Worm (Caenorhabditis elegans) whole organism, late embryonic: ENCODE results near the gene spig-7.

ENCODE experiments used
- C08G9.2 ChIP-seq: sonication (generic microtip); optimal IDR thresholded peaks from 2 replicates; lab custom pipeline; 2016; ENCODE audit warnings: mild to moderate bottlenecking, missing genetic modification characterization, moderate library complexity, missing compliant biosample characterization
- C38D4.7 ChIP-seq: fragments of 200-800 bp; sonication (Bioruptor generic); optimal IDR thresholded peaks from 2 replicates; lab custom pipeline; 2018; ENCODE audit warnings: mild to moderate bottlenecking, missing genetic modification characterization, moderate library complexity, missing compliant biosample characterization
- F13H6.1 ChIP-seq: sonication (generic microtip); optimal IDR thresholded peaks from 2 replicates; lab custom pipeline; 2016; ENCODE audit warnings: missing genetic modification characterization, missing compliant biosample characterization
- K02D7.2 ChIP-seq: sonication (generic microtip); optimal IDR thresholded peaks from 2 replicates; lab custom pipeline; 2017; ENCODE audit warnings: mild to moderate bottlenecking, missing genetic modification characterization, missing compliant biosample characterization
- K09A11.1 ChIP-seq: sonication (generic microtip); optimal IDR thresholded peaks from 2 replicates; lab custom pipeline; 2017; ENCODE audit warnings: antibody characterized with exemption, mild to moderate bottlenecking, missing genetic modification characterization, missing compliant biosample characterization; ENCODE audit not compliant: insufficient read depth
- Y22D7AL.16 ChIP-seq: sonication (generic microtip); optimal IDR thresholded peaks from 2 replicates; lab custom pipeline; 2016; ENCODE audit warnings: missing genetic modification characterization, missing compliant biosample characterization
- ceh-31 ChIP-seq: sonication (generic microtip); optimal IDR thresholded peaks from 2 replicates; lab custom pipeline; 2016; ENCODE audit warnings: missing genetic modification characterization, missing compliant biosample characterization
- ceh-48 ChIP-seq: sonication (generic microtip); optimal IDR thresholded peaks from 2 replicates; lab custom pipeline; 2016; ENCODE audit warnings: missing genetic modification characterization, inconsistent platforms, missing compliant biosample characterization
- ceh-6 ChIP-seq: fragments of 200-800 bp; sonication (Bioruptor generic); optimal IDR thresholded peaks from 2 replicates; lab custom pipeline; 2018; ENCODE audit warnings: mild to moderate bottlenecking, missing genetic modification characterization, missing compliant biosample characterization
- ceh-9 ChIP-seq: sonication (generic microtip); optimal IDR thresholded peaks from 2 replicates; lab custom pipeline; 2016; ENCODE audit warnings: mild to moderate bottlenecking, missing genetic modification characterization, inconsistent platforms, missing compliant biosample characterization
- che-1 ChIP-seq: sonication (generic microtip); optimal IDR thresholded peaks from 2 replicates; lab custom pipeline; 2016; ENCODE audit warnings: mild to moderate bottlenecking, missing genetic modification characterization, missing compliant biosample characterization
- elt-2 ChIP-seq: sonication (generic microtip); optimal IDR thresholded peaks from 2 replicates; lab custom pipeline; 2016; ENCODE audit warnings: missing genetic modification reagents, missing genetic modification characterization, missing compliant biosample characterization
- elt-4 ChIP-seq: sonication (generic microtip); optimal IDR thresholded peaks from 2 replicates; lab custom pipeline; 2016; ENCODE audit warnings: missing genetic modification characterization, missing compliant biosample characterization
- eyg-1 ChIP-seq: sonication (generic microtip); optimal IDR thresholded peaks from 2 replicates; lab custom pipeline; 2016; ENCODE audit warnings: missing genotype, missing genetic modification characterization, missing compliant biosample characterization
- fkh-10 ChIP-seq: fragments of 150-350 bp; optimal IDR thresholded peaks from 2 replicates; lab custom pipeline; 2014; ENCODE audit warnings: missing biosample characterization, missing genetic modification reagents, missing genetic modification characterization
- fkh-6 ChIP-seq: sonication (generic microtip); optimal IDR thresholded peaks from 2 replicates; lab custom pipeline; 2016; ENCODE audit warnings: missing genetic modification characterization, missing compliant biosample characterization
- hlh-13 ChIP-seq: fragments of 200-800 bp; sonication (Bioruptor generic); optimal IDR thresholded peaks from 2 replicates; lab custom pipeline; 2018; ENCODE audit warnings: mild to moderate bottlenecking, missing genetic modification characterization, missing compliant biosample characterization
- hlh-15 ChIP-seq: sonication (generic microtip); optimal IDR thresholded peaks from 2 replicates; lab custom pipeline; 2016; ENCODE audit warnings: missing genetic modification characterization, missing compliant biosample characterization
- hlh-6 ChIP-seq: sonication (generic microtip); optimal IDR thresholded peaks from 2 replicates; lab custom pipeline; 2016; ENCODE audit warnings: missing genotype, missing genetic modification characterization, missing compliant biosample characterization
- hlh-8 ChIP-seq: sonication (generic microtip); optimal IDR thresholded peaks from 2 replicates; lab custom pipeline; 2016; ENCODE audit warnings: missing genotype, missing genetic modification characterization, missing compliant biosample characterization
- lin-11 ChIP-seq: fragments of 200-800 bp; sonication (Bioruptor generic); optimal IDR thresholded peaks from 2 replicates; lab custom pipeline; 2018; ENCODE audit warnings: mild to moderate bottlenecking, missing genetic modification characterization, missing compliant biosample characterization
- nhr-232 ChIP-seq: sonication (generic microtip); optimal IDR thresholded peaks from 2 replicates; lab custom pipeline; 2016; ENCODE audit warnings: missing genetic modification characterization, missing compliant biosample characterization
- npax-4 ChIP-seq: sonication (generic microtip); optimal IDR thresholded peaks from 2 replicates; lab custom pipeline; 2016; ENCODE audit warnings: missing genetic modification characterization, missing compliant biosample characterization
- pag-3 ChIP-seq: sonication (generic microtip); optimal IDR thresholded peaks from 2 replicates; lab custom pipeline; 2016; ENCODE audit warnings: missing compliant biosample characterization, missing genetic modification characterization, borderline replicate concordance
- pat-9 ChIP-seq: fragments of 200-800 bp; sonication (Bioruptor generic); optimal IDR thresholded peaks from 2 replicates; lab custom pipeline; 2018; ENCODE audit warnings: mild to moderate bottlenecking, missing genetic modification characterization, moderate library complexity, missing compliant biosample characterization
- pax-1 ChIP-seq: fragments of 150-350 bp; optimal IDR thresholded peaks from 2 replicates; lab custom pipeline; 2014; ENCODE audit warnings: missing biosample characterization, missing genetic modification characterization
- pha-2 ChIP-seq: sonication (generic microtip); optimal IDR thresholded peaks from 2 replicates; lab custom pipeline; 2017; ENCODE audit warnings: mild to moderate bottlenecking, missing genetic modification characterization, missing compliant biosample characterization
- pros-1 ChIP-seq: fragments of 150-350 bp; optimal IDR thresholded peaks from 2 replicates; lab custom pipeline; 2014; ENCODE audit warnings: missing biosample characterization, missing genetic modification reagents, missing genetic modification characterization
- syd-9 ChIP-seq: sonication (generic microtip); optimal IDR thresholded peaks from 2 replicates; lab custom pipeline; 2016; ENCODE audit warnings: mild to moderate bottlenecking, missing genetic modification characterization, moderate library complexity, missing compliant biosample characterization
- unc-3 ChIP-seq, 2 experiments: fragments of 200-800 bp in 1 of 2; sonication (Bioruptor generic) in 1 of 2; sonication (generic microtip) in 1 of 2; conservative IDR thresholded peaks in 1 of 2; optimal IDR thresholded peaks in 1 of 2; 2 replicates each; pipeline versions ENCODE4 v1.3.6 to Lab custom; 2016 to 2022; ENCODE audit warnings: missing compliant biosample characterization in 2 of 2, missing genetic modification characterization in 2 of 2, missing genetic modification reagents in 1 of 2
- unc-86 ChIP-seq: sonication (generic microtip); optimal IDR thresholded peaks from 2 replicates; lab custom pipeline; 2016; ENCODE audit warnings: missing genetic modification characterization, missing compliant biosample characterization

Gene spig-7

DNA sequence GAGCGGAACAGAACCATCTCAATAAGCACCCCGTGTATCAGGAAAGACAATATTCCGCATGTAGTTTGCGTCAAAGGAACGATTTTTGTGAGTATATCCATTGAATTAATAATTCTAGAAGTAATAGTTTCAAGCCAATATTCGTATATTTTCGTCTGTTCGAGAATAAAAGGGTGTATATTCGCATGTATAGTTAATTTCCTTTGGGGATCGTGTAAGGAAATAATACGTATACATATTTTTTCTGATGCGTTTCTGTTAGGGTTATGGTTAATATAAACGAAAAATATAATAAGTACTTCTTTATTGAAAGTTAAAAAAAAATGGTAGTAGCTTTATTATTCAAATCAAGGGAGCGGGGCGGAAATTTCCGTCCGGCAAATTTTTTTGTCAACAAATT is 33.4 kb downstream of the spig-7 start, which contains the start of gene str-236:
Gene str-236, minus strand, starts transcription at position 101 of the 400 bp plus-strand sequence.
- TF ChIP-seq ceh-6 (GFP tag; lab: Kevin White, UChicago) (no peak), Y22D7AL.16 (tag; lab: Kevin White, UChicago) (no peak), pag-3 (tag; lab: Kevin White, UChicago) (no peak), pha-2 (tag; lab: Kevin White, UChicago) (no peak), nhr-232 (tag; lab: Kevin White, UChicago) (no peak), elt-2 (tag; lab: Kevin White, UChicago) (no peak), eyg-1 (tag; lab: Kevin White, UChicago) (no peak), K09A11.1 (tag; lab: Kevin White, UChicago) (no peak), unc-86 (tag; lab: Kevin White, UChicago) (no peak), K02D7.2 (tag; lab: Kevin White, UChicago) (no peak), syd-9 (no peak)
- TF ChIP-seq, all 69 proteins: peak for 0

DNA sequence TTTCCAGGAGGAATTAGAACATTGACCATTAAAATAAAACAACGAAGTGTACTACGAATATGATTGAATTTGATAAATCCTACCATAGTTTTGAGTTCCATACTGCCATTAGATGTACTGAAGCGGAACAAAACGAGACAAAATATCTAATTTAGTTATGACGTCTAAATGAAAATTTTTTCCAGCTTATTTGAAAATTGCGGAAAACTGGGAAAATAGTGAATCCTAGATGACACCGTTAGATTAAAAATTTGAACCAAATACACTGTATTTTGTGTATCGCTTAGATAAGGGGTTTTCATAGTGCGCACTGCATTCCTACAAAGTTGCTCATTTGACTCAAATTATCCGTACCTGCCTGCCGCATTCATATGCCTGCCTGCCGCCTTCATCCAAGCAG is 36.6 kb downstream of the spig-7 start, which contains the start of gene K02H11.4:
Gene K02H11.4, minus strand, starts transcription at position 101 of the 400 bp plus-strand sequence.
- TF ChIP-seq eyg-1 (tag; lab: Kevin White, UChicago) (no peak), fkh-10 (GFP tag; lab: Kevin White, UChicago) (no peak), ceh-9 (tag; lab: Kevin White, UChicago) (no peak), hlh-13 (GFP tag; lab: Kevin White, UChicago) (no peak)

DNA sequence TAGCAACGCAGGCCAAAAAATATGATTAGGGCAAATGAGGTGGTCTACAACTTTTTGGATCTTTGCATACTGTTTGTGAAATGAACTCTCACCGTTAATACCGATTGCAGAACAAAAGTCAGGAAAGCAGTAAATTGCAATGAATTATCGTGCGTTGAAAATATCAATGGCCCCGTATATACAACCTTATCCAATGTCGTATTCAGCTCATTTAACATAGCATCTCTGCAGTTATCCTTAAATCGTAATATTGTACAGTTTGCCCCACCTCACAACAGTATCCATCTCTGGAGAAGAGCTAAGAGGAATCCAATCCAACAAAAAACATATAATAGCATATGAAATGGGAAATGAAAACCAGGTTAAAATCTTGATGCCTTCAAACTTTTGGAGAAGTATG is 37.9 kb downstream of the spig-7 start:
- TF ChIP-seq K09A11.1 (tag; lab: Kevin White, UChicago) (no peak), pros-1 (no peak), pat-9 (tag; lab: Kevin White, UChicago) (no peak), che-1 (no peak), hlh-15 (tag; lab: Kevin White, UChicago) (no peak), hlh-8 (no peak), unc-3 (GFP tag; conservative IDR thresholded peaks at IDR 0.05; lab: Robert Waterston, UW) (no peak), unc-3 (tag; optimal IDR thresholded peaks at IDR 0.05; lab: Kevin White, UChicago) (no peak), Y22D7AL.16 (tag; lab: Kevin White, UChicago) (no peak), K02D7.2 (tag; lab: Kevin White, UChicago) (no peak), fkh-6 (no peak), C08G9.2 (tag; lab: Kevin White, UChicago) (no peak), F13H6.1 (tag; lab: Kevin White, UChicago) (no peak), hlh-13 (GFP tag; lab: Kevin White, UChicago) (no peak), ceh-31 (tag; lab: Kevin White, UChicago) (no peak)
- TF ChIP-seq, all 69 proteins: peak for 0

DNA sequence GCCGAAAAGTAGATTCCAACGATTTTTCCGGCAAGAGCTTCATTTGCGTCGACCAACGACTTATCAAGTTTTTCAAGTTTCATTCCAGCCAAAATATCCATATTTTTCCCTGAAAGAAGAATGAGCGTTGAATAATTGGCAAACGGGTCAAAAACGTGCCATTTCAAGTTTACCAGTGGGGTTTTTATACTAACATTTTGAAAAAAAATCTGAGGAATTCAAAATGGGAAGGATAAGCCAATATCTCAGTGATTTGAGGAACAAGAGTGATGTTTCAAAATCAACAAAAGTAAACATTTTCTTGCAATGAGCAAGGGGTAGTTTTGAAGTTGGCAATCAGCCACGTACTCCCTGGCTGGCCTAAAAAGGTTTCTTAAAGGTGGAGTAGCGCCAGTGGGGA is 39.7 kb downstream of the spig-7 start, which contains the start of gene trx-5:
Gene trx-5, minus strand, starts transcription at position 101 of the 400 bp plus-strand sequence.
- TF ChIP-seq elt-4 (tag; lab: Kevin White, UChicago), result no peak
- no peak for TF ChIP-seq ceh-9 (tag; lab: Kevin White, UChicago)

DNA sequence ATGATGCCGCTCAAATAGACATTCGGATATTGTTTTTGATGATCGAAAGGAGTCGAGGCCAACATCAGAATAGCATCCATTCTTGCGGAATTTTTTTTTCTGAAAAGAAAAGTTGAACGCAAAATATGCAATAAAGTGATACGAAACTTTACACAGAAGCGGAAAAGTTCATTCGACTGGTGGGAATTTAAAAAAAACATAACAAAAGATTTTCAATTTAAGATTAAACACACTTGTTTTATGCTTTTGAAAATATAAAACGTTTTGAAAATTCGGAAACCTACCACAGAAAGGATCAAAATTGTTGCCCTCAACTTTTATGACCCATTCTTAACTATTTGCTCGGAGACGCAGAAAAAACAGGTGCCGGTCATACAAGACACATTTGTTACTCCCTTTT is 42.4 kb downstream of the spig-7 start, which contains the start of gene K02H11.9:
Gene K02H11.9, minus strand, starts transcription at position 101 of the 400 bp plus-strand sequence.
- TF ChIP-seq lin-11 (tag; lab: Kevin White, UChicago) (no peak), ceh-48 (tag; lab: Kevin White, UChicago) (no peak), npax-4 (no peak), C08G9.2 (tag; lab: Kevin White, UChicago) (no peak), pros-1 (no peak), K09A11.1 (tag; lab: Kevin White, UChicago) (no peak), C38D4.7 (GFP tag; lab: Kevin White, UChicago) (no peak), pax-1 (tag; lab: Kevin White, UChicago) (no peak), hlh-6 (tag; lab: Kevin White, UChicago) (no peak), K02D7.2 (tag; lab: Kevin White, UChicago) (no peak)
- TF ChIP-seq, all 69 proteins: peak for 0
